Fruit fly (Drosophila melanogaster) whole organism, prepupa: ENCODE data around the gene mRpS23.

Source experiments
- Blimp-1 ChIP-seq: fragments of 200-800 bp; sonication (Bioruptor generic); optimal IDR thresholded peaks from 3 replicates; lab custom pipeline; 2017; ENCODE audit warnings: missing biosample characterization, missing genetic modification characterization, mild to moderate bottlenecking, moderate library complexity, missing genetic modification reagents
- CG10631 ChIP-seq: fragments of 200-800 bp; sonication (Bioruptor generic); optimal IDR thresholded peaks from 2 replicates; lab custom pipeline; 2016; ENCODE audit warnings: missing biosample characterization, missing genetic modification characterization
- CG10669 ChIP-seq: fragments of 200-800 bp; sonication (Bioruptor generic); optimal IDR thresholded peaks from 3 replicates; lab custom pipeline; 2018; ENCODE audit warnings: missing biosample characterization, mild to moderate bottlenecking, missing genetic modification characterization, moderate library complexity
- CG3919 ChIP-seq: fragments of 200-800 bp; sonication (Bioruptor generic); optimal IDR thresholded peaks from 3 replicates; lab custom pipeline; 2016; ENCODE audit warnings: missing biosample characterization, missing genetic modification characterization
- CG4318 ChIP-seq: fragments of 200-800 bp; sonication (Bioruptor generic); optimal IDR thresholded peaks from 3 replicates; lab custom pipeline; 2017; ENCODE audit warnings: missing biosample characterization, mild to moderate bottlenecking, missing genetic modification characterization
- CG6163 ChIP-seq: fragments of 200-800 bp; sonication (Bioruptor generic); IDR thresholded peaks from 3 replicates; pipeline ENCODE4 v1.3.6; 2022; ENCODE audit warnings: missing biosample characterization, missing genetic modification characterization
- CG6276 ChIP-seq: fragments of 200-800 bp; sonication (Bioruptor generic); optimal IDR thresholded peaks from 2 replicates; lab custom pipeline; 2017; ENCODE audit warnings: missing biosample characterization, mild to moderate bottlenecking, missing genetic modification characterization
- CG6808 ChIP-seq: fragments of 200-800 bp; sonication (Bioruptor generic); optimal IDR thresholded peaks from 3 replicates; lab custom pipeline; 2017; ENCODE audit warnings: missing biosample characterization, missing genetic modification characterization, mild to moderate bottlenecking, moderate library complexity, missing genetic modification reagents
- CG7368 ChIP-seq: fragments of 200-800 bp; sonication (Bioruptor generic); optimal IDR thresholded peaks from 3 replicates; lab custom pipeline; 2016; ENCODE audit warnings: missing biosample characterization, missing genetic modification characterization
- CG8632 ChIP-seq: fragments of 200-800 bp; sonication (Bioruptor generic); optimal IDR thresholded peaks from 3 replicates; lab custom pipeline; 2016; ENCODE audit warnings: missing biosample characterization, missing genetic modification characterization
- CG9139 ChIP-seq: fragments of 200-800 bp; sonication (Bioruptor generic); optimal IDR thresholded peaks from 3 replicates; lab custom pipeline; 2017; ENCODE audit warnings: missing biosample characterization, mild to moderate bottlenecking, missing genetic modification characterization
- Eip75B ChIP-seq: fragments of 200-800 bp; sonication (Bioruptor generic); optimal IDR thresholded peaks from 3 replicates; lab custom pipeline; 2016; ENCODE audit warnings: missing biosample characterization, missing genetic modification characterization
- Eip78C ChIP-seq: fragments of 200-800 bp; sonication (Bioruptor generic); peaks from one replicate; lab custom pipeline; 2016; ENCODE audit warnings: missing biosample characterization, missing genetic modification characterization
- Ets21C ChIP-seq: fragments of 200-800 bp; sonication (Bioruptor generic); optimal IDR thresholded peaks from 3 replicates; lab custom pipeline; 2016; ENCODE audit warnings: missing biosample characterization, missing genetic modification characterization
- Ets96B ChIP-seq: fragments of 200-800 bp; optimal IDR thresholded peaks from 2 replicates; lab custom pipeline; 2019; ENCODE audit warnings: missing biosample characterization, mild to moderate bottlenecking, missing genetic modification characterization, moderate library complexity
- Gug ChIP-seq: fragments of 200-800 bp; sonication (Bioruptor generic); IDR thresholded peaks from 2 replicates; pipeline ENCODE4 v1.3.6; 2022; ENCODE audit warnings: missing biosample characterization, missing genetic modification characterization
- Lpt ChIP-seq: fragments of 200-800 bp; sonication (Bioruptor generic); optimal IDR thresholded peaks from 3 replicates; lab custom pipeline; 2016; ENCODE audit warnings: missing biosample characterization, missing genetic modification characterization
- Met ChIP-seq: fragments of 200-800 bp; sonication (Bioruptor generic); optimal IDR thresholded peaks from 3 replicates; lab custom pipeline; 2016; ENCODE audit warnings: missing biosample characterization, missing genetic modification characterization
- Smox ChIP-seq: fragments of 200-800 bp; sonication (Bioruptor generic); optimal IDR thresholded peaks from 3 replicates; lab custom pipeline; 2016; ENCODE audit warnings: missing biosample characterization, missing genetic modification characterization
- Sox15 ChIP-seq: fragments of 200-800 bp; sonication (Bioruptor generic); optimal IDR thresholded peaks from 3 replicates; lab custom pipeline; 2016; ENCODE audit warnings: missing biosample characterization, missing genetic modification characterization
- acj6 ChIP-seq: fragments of 200-800 bp; sonication (Bioruptor generic); optimal IDR thresholded peaks from 3 replicates; lab custom pipeline; 2016; ENCODE audit warnings: missing biosample characterization, missing genetic modification characterization
- cyc ChIP-seq: fragments of 200-800 bp; sonication (Bioruptor generic); optimal IDR thresholded peaks from 3 replicates; lab custom pipeline; 2016; ENCODE audit warnings: missing biosample characterization, missing genetic modification characterization
- eg ChIP-seq: fragments of 200-800 bp; sonication (Bioruptor generic); IDR thresholded peaks from 3 replicates; pipeline ENCODE4 v1.3.6; 2022; ENCODE audit warnings: missing biosample characterization, missing genetic modification characterization
- esn ChIP-seq: fragments of 200-800 bp; sonication (Bioruptor generic); optimal IDR thresholded peaks from 2 replicates; lab custom pipeline; 2016; ENCODE audit warnings: missing biosample characterization, mild to moderate bottlenecking, missing genetic modification characterization, moderate library complexity
- lz ChIP-seq: fragments of 200-800 bp; sonication (Bioruptor generic); optimal IDR thresholded peaks from 3 replicates; lab custom pipeline; 2016; ENCODE audit warnings: missing biosample characterization, missing genetic modification characterization
- net ChIP-seq: fragments of 200-800 bp; sonication (Bioruptor generic); optimal IDR thresholded peaks from 3 replicates; lab custom pipeline; 2016; ENCODE audit warnings: missing biosample characterization, missing genetic modification characterization
- pdm3 ChIP-seq: fragments of 200-800 bp; sonication (Bioruptor generic); optimal IDR thresholded peaks from 3 replicates; lab custom pipeline; 2016; ENCODE audit warnings: missing biosample characterization, missing genetic modification characterization
- spab ChIP-seq: fragments of 200-800 bp; sonication (Bioruptor generic); optimal IDR thresholded peaks from 2 replicates; lab custom pipeline; 2017; ENCODE audit warnings: missing biosample characterization, mild to moderate bottlenecking, missing genetic modification characterization, missing genetic modification reagents
- ss ChIP-seq, 2 experiments: fragments of 200-800 bp; sonication (Bioruptor generic); optimal IDR thresholded peaks; 2 replicates in 1 of 2; 3 replicates in 1 of 2; lab custom pipeline; 2017 to 2018; ENCODE audit warnings: mild to moderate bottlenecking in 2 of 2, missing biosample characterization in 2 of 2, missing genetic modification characterization in 2 of 2, moderate library complexity in 1 of 2
- svp ChIP-seq: fragments of 200-800 bp; sonication (Bioruptor generic); peaks from one replicate; lab custom pipeline; 2016; ENCODE audit warnings: missing biosample characterization, missing genetic modification characterization
- topi ChIP-seq: fragments of 200-800 bp; sonication (Bioruptor generic); optimal IDR thresholded peaks from 3 replicates; lab custom pipeline; 2016; ENCODE audit warnings: missing biosample characterization, missing genetic modification characterization
- vri ChIP-seq: fragments of 200-800 bp; sonication (Bioruptor generic); optimal IDR thresholded peaks from 3 replicates; lab custom pipeline; 2016; ENCODE audit warnings: missing biosample characterization, mild to moderate bottlenecking, missing genetic modification characterization

The mRpS23 gene

dm6 chr2L:13846239-13846802, 11.4 kb upstream of the mRpS23 start, which contains the start of gene CG7916:
CG7916 (plus strand) TSS chr2L:13846752.
- TF ChIP-seq CG6808 (GFP tag; lab: Kevin White, UChicago) (no peak), vri (GFP tag; lab: Kevin White, UChicago) (peak; percentile 33)

- TF ChIP-seq net (GFP tag; lab: Kevin White, UChicago) (no peak), svp (GFP tag; lab: Kevin White, UChicago) (peak; percentile 31), eg (no peak), CG6163 (GFP tag; lab: Robert Waterston, UW) (no peak), CG4318 (GFP tag; lab: Kevin White, UChicago) (no peak), Sox15 (no peak)
Observed at dm6 chr2L:13845178-13845577, 10.3 kb upstream of the mRpS23 start, which contains the start of gene CG8997. CG8997 (minus strand) TSS chr2L:13845325.

DNA sequence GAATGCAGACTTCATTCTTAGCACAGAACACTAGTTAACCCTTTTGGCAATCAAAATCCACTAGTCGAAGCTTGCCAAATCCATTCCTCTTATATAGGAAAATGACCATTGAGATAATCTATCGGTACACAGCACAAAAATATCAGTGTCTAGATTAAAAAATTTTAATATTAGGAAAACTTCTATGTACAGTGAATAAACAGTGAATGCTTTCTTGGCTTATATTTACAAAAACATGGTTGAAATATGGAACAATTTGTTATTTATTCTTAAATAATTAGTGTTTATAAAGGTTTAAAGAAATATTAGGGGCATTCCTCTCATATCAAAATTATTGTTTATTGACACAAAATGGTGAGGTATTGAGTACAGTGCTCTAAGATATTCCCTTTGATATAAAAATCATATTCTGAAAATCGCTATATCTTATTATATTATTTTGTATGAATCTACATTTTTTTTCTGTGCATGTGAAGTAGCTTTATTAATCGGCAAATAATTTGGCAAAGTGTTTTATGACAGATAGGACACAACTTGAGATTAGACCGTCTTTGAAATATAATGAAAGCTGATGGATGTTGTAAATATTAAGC, 8.9 kb upstream of the mRpS23 start, which contains the start of gene CG33306:
Gene CG33306 (minus strand): TSS at position 51 of the 593 bp plus-strand sequence.
- no peak for TF ChIP-seq spab (GFP tag; lab: Kevin White, UChicago)
- TF ChIP-seq esn (GFP tag; lab: Kevin White, UChicago): peak; percentile 50
- peak; percentile 22 for TF ChIP-seq cyc
- TF ChIP-seq acj6: peak; percentile 7
- TF ChIP-seq CG6276: no peak
- TF ChIP-seq topi (GFP tag; lab: Kevin White, UChicago): peak; percentile 37
- peak; percentile 55 for TF ChIP-seq Met (GFP tag; lab: Kevin White, UChicago)
- peak; percentile 42 for TF ChIP-seq svp (GFP tag; lab: Kevin White, UChicago)

dm6 chr2L:13842572-13842971, 7.7 kb upstream of the mRpS23 start:
- TF ChIP-seq cyc (no peak), CG6276 (no peak), Smox (GFP tag; lab: Kevin White, UChicago) (no peak), CG10631 (no peak), pdm3 (GFP tag; lab: Kevin White, UChicago) (no peak)

DNA sequence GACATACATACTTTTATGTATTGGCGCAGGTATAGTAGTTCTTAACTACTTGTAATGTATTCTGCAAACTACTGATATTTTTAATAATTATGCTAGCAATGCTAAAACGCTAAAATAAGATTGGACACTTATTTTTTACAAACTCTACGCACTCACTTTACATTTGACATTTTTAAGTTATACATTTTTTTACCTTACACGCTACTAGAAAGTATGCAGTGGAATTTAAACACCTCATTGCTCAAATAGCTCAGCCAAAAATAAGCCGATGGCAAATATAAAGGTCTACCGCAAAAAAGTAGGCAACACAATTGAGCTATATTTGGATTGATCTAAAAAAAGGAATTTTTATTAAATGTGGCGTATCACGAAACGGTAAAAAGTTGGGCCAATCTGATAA, 7.2 kb upstream of the mRpS23 start:
- TF ChIP-seq CG6163 (GFP tag; lab: Robert Waterston, UW): no peak
- no peak for TF ChIP-seq Blimp-1 (GFP tag; lab: Kevin White, UChicago)
- no peak for TF ChIP-seq CG9139 (GFP tag; lab: Kevin White, UChicago)
- TF ChIP-seq Eip75B: no peak
- no peak for TF ChIP-seq lz (GFP tag; lab: Kevin White, UChicago)
- no peak for TF ChIP-seq CG8632 (GFP tag; lab: Kevin White, UChicago)
- TF ChIP-seq Lpt: no peak
- TF ChIP-seq CG7368 (GFP tag; lab: Kevin White, UChicago): no peak
- no peak for TF ChIP-seq topi (GFP tag; lab: Kevin White, UChicago)
- TF ChIP-seq Gug (GFP tag; lab: Robert Waterston, UW): no peak
- TF ChIP-seq CG3919 (GFP tag; lab: Kevin White, UChicago): no peak
- no peak for TF ChIP-seq ss (GFP tag; optimal IDR thresholded peaks at IDR 0.05; lab: Kevin White, UChicago)
- TF ChIP-seq pdm3 (GFP tag; lab: Kevin White, UChicago): no peak
- no peak for TF ChIP-seq CG6276
- TF ChIP-seq Met (GFP tag; lab: Kevin White, UChicago): no peak
- TF ChIP-seq, all 60 proteins: peak for 0

- no peak for TF ChIP-seq Smox (GFP tag; lab: Kevin White, UChicago)
- TF ChIP-seq Blimp-1 (GFP tag; lab: Kevin White, UChicago): no peak
- no peak for TF ChIP-seq CG8632 (GFP tag; lab: Kevin White, UChicago)
- no peak for TF ChIP-seq acj6
- no peak for TF ChIP-seq CG10669 (GFP tag; lab: Kevin White, UChicago)
- TF ChIP-seq Ets21C (GFP tag; lab: Kevin White, UChicago): no peak
- TF ChIP-seq Eip78C (GFP tag; lab: Kevin White, UChicago): no peak
- no peak for TF ChIP-seq Ets96B (tag; lab: Kevin White, UChicago)
- TF ChIP-seq vri (GFP tag; lab: Kevin White, UChicago): no peak
Observed at dm6 chr2L:13841508-13841907, 6.6 kb upstream of the mRpS23 start, which contains the start of gene CG33307. CG33307 (minus strand) TSS chr2L:13841520.
